Fruit fly (Drosophila melanogaster) whole organism, embryonic: ENCODE data around the gene lectin-28C.

ENCODE experiments used
- ATbp ChIP-seq: fragments of 200-800 bp; sonication (Bioruptor generic); optimal IDR thresholded peaks from 2 replicates; lab custom pipeline; 2017; ENCODE audit warnings: missing biosample characterization, mild to moderate bottlenecking, missing genetic modification characterization, missing genetic modification reagents
- Abd-B ChIP-seq: fragments of 200-800 bp; sonication (Bioruptor generic); optimal IDR thresholded peaks from 2 replicates; lab custom pipeline; 2018; ENCODE audit warnings: missing biosample characterization, mild to moderate bottlenecking, missing genetic modification characterization, moderate library complexity
- Atf3 ChIP-seq: fragments of 200-800 bp; sonication (Bioruptor generic); optimal IDR thresholded peaks from 3 replicates; lab custom pipeline; 2016; ENCODE audit warnings: missing biosample characterization, missing genetic modification characterization
- BEAF-32 ChIP-seq: fragments of 200-800 bp; sonication (Bioruptor generic); optimal IDR thresholded peaks from 3 replicates; lab custom pipeline; 2017; ENCODE audit warnings: missing biosample characterization, missing genetic modification characterization, mild to moderate bottlenecking, moderate library complexity, missing genetic modification reagents
- Blimp-1 ChIP-seq: fragments of 200-800 bp; sonication (Bioruptor generic); optimal IDR thresholded peaks from 3 replicates; lab custom pipeline; 2018; ENCODE audit warnings: missing biosample characterization, missing genetic modification characterization, mild to moderate bottlenecking, moderate library complexity, missing genetic modification reagents
- Bteb2 ChIP-seq: fragments of 200-800 bp; sonication (Bioruptor generic); optimal IDR thresholded peaks from 2 replicates; lab custom pipeline; 2016; ENCODE audit warnings: missing biosample characterization, missing genetic modification characterization
- CG12104 ChIP-seq: fragments of 200-800 bp; sonication (Bioruptor generic); optimal IDR thresholded peaks from 3 replicates; lab custom pipeline; 2016; ENCODE audit warnings: missing biosample characterization, missing genetic modification characterization
- CG12219 ChIP-seq: fragments of 200-800 bp; sonication (Bioruptor generic); optimal IDR thresholded peaks from 3 replicates; lab custom pipeline; 2018; ENCODE audit warnings: missing biosample characterization, mild to moderate bottlenecking, missing genetic modification characterization
- CG13123 ChIP-seq: fragments of 200-800 bp; sonication (Bioruptor generic); optimal IDR thresholded peaks from 2 replicates; lab custom pipeline; 2016; ENCODE audit warnings: missing biosample characterization, missing genetic modification characterization
- CG13296 ChIP-seq: fragments of 200-800 bp; sonication (Bioruptor generic); optimal IDR thresholded peaks from 3 replicates; lab custom pipeline; 2018; ENCODE audit warnings: missing biosample characterization, mild to moderate bottlenecking, missing genetic modification characterization
- CG13624 ChIP-seq: fragments of 200-800 bp; sonication (Bioruptor generic); optimal IDR thresholded peaks from 2 replicates; lab custom pipeline; 2016; ENCODE audit warnings: missing biosample characterization, missing genetic modification characterization
- CG15269 ChIP-seq: fragments of 200-800 bp; sonication (Bioruptor generic); optimal IDR thresholded peaks from 2 replicates; lab custom pipeline; 2018; ENCODE audit warnings: missing biosample characterization, mild to moderate bottlenecking, missing genetic modification characterization, moderate library complexity
- CG15696 ChIP-seq: fragments of 200-800 bp; sonication (Bioruptor generic); optimal IDR thresholded peaks from 2 replicates; lab custom pipeline; 2019; ENCODE audit warnings: missing biosample characterization, mild to moderate bottlenecking, missing genetic modification characterization, moderate library complexity
- CG17359 ChIP-seq: fragments of 200-800 bp; sonication (Bioruptor generic); optimal IDR thresholded peaks from 3 replicates; lab custom pipeline; 2018; ENCODE audit warnings: missing biosample characterization, mild to moderate bottlenecking, missing genetic modification characterization, moderate library complexity
- CG17361 ChIP-seq: fragments of 200-800 bp; sonication (Bioruptor generic); IDR thresholded peaks from 3 replicates; pipeline ENCODE4 v1.3.6; 2022; ENCODE audit warnings: missing biosample characterization, missing genetic modification characterization
- CG17912 ChIP-seq: fragments of 200-800 bp; sonication (Bioruptor generic); optimal IDR thresholded peaks from 2 replicates; lab custom pipeline; 2018; ENCODE audit warnings: missing biosample characterization, mild to moderate bottlenecking, missing genetic modification characterization
- CG18011 ChIP-seq: fragments of 200-800 bp; sonication (Bioruptor generic); optimal IDR thresholded peaks from 2 replicates; lab custom pipeline; 2017; ENCODE audit warnings: missing biosample characterization, missing genetic modification characterization, mild to moderate bottlenecking, moderate library complexity, missing genotype
- CG18764 ChIP-seq: fragments of 200-800 bp; sonication (Bioruptor generic); optimal IDR thresholded peaks from 3 replicates; lab custom pipeline; 2016; ENCODE audit warnings: missing biosample characterization, missing genetic modification characterization
- CG34224 ChIP-seq: fragments of 200-800 bp; sonication (Bioruptor generic); IDR thresholded peaks from 3 replicates; pipeline ENCODE4 v1.3.6; 2022; ENCODE audit warnings: missing biosample characterization, missing genetic modification characterization; ENCODE audit not compliant: partially characterized antibody
- CG3838 ChIP-seq: fragments of 200-800 bp; sonication (Bioruptor generic); optimal IDR thresholded peaks from 3 replicates; lab custom pipeline; 2016; ENCODE audit warnings: missing biosample characterization, missing genetic modification characterization
- CG6813 ChIP-seq: fragments of 200-800 bp; sonication (Bioruptor generic); optimal IDR thresholded peaks from 2 replicates; lab custom pipeline; 2017; ENCODE audit warnings: missing biosample characterization, missing genetic modification characterization, mild to moderate bottlenecking, moderate library complexity, missing genetic modification reagents
- CG7372 ChIP-seq: fragments of 200-800 bp; sonication (Bioruptor generic); IDR thresholded peaks from 2 replicates; pipeline ENCODE4 v1.3.6; 2022; ENCODE audit warnings: missing biosample characterization, missing genetic modification characterization
- CG8388 ChIP-seq: fragments of 200-800 bp; sonication (Bioruptor generic); optimal IDR thresholded peaks from 2 replicates; lab custom pipeline; 2019; ENCODE audit warnings: missing biosample characterization, mild to moderate bottlenecking, missing genetic modification characterization, moderate library complexity
- CG9437 ChIP-seq: fragments of 200-800 bp; sonication (Bioruptor generic); optimal IDR thresholded peaks from 2 replicates; lab custom pipeline; 2018; ENCODE audit warnings: missing biosample characterization, mild to moderate bottlenecking, missing genetic modification characterization
- Ets97D ChIP-seq: fragments of 200-800 bp; sonication (Bioruptor generic); optimal IDR thresholded peaks from 3 replicates; lab custom pipeline; 2016; ENCODE audit warnings: missing biosample characterization, missing genetic modification characterization
- Gsc ChIP-seq: fragments of 200-800 bp; sonication (Bioruptor generic); IDR thresholded peaks from 2 replicates; pipeline ENCODE4 v1.3.6; 2022; ENCODE audit warnings: missing biosample characterization, missing genetic modification characterization
- HLH3B ChIP-seq: fragments of 200-800 bp; sonication (Bioruptor generic); IDR thresholded peaks from 2 replicates; pipeline ENCODE4 v1.3.6; 2022; ENCODE audit warnings: missing biosample characterization, missing genetic modification characterization
- Hand ChIP-seq: fragments of 200-800 bp; sonication (Bioruptor generic); optimal IDR thresholded peaks from 2 replicates; lab custom pipeline; 2017; ENCODE audit warnings: mild to moderate bottlenecking, missing biosample characterization, missing genetic modification reagents, missing genetic modification characterization
- Opbp ChIP-seq: fragments of 200-800 bp; sonication (Bioruptor generic); IDR thresholded peaks from 3 replicates; pipeline ENCODE4 v1.3.6; 2022; ENCODE audit warnings: missing biosample characterization, missing genetic modification characterization; ENCODE audit not compliant: partially characterized antibody
- Optix ChIP-seq: fragments of 200-800 bp; sonication (Bioruptor generic); IDR thresholded peaks from 3 replicates; pipeline ENCODE4 v1.3.6; 2022; ENCODE audit warnings: missing biosample characterization, missing genetic modification characterization
- Poxn ChIP-seq: fragments of 200-800 bp; sonication (Bioruptor generic); IDR thresholded peaks from 2 replicates; pipeline ENCODE4 v1.3.6; 2022; ENCODE audit warnings: missing biosample characterization, missing genetic modification characterization
- TFAM ChIP-seq: fragments of 200-800 bp; sonication (Bioruptor generic); optimal IDR thresholded peaks from 2 replicates; lab custom pipeline; 2017; ENCODE audit warnings: missing biosample characterization, missing genetic modification characterization, inconsistent platforms
- ara ChIP-seq: fragments of 200-800 bp; sonication (Bioruptor generic); IDR thresholded peaks from 2 replicates; pipeline ENCODE4 v1.3.6; 2022; ENCODE audit warnings: missing biosample characterization, missing genetic modification characterization
- ase ChIP-seq: fragments of 200-800 bp; sonication (Bioruptor generic); IDR thresholded peaks from 3 replicates; pipeline ENCODE4 v1.3.6; 2022; ENCODE audit warnings: missing biosample characterization, missing genetic modification characterization
- crp ChIP-seq, 2 experiments: fragments of 200-800 bp; sonication (Bioruptor generic); optimal IDR thresholded peaks; 2 replicates in 1 of 2; 3 replicates in 1 of 2; lab custom pipeline; 2017; ENCODE audit warnings: missing biosample characterization in 2 of 2, missing genetic modification characterization in 2 of 2, mild to moderate bottlenecking in 1 of 2, moderate library complexity in 1 of 2
- dimm ChIP-seq: fragments of 200-800 bp; sonication (Bioruptor generic); IDR thresholded peaks from 2 replicates; pipeline ENCODE4 v1.3.6; 2022; ENCODE audit warnings: missing biosample characterization, missing genetic modification characterization
- en ChIP-seq: fragments of 200-800 bp; sonication (Bioruptor generic); optimal IDR thresholded peaks from 2 replicates; lab custom pipeline; 2016; ENCODE audit warnings: missing biosample characterization, missing genetic modification characterization
- esg ChIP-seq: fragments of 200-800 bp; sonication (Bioruptor generic); conservative IDR thresholded peaks from 2 replicates; pipeline ENCODE4 v1.3.6; 2022; ENCODE audit warnings: missing biosample characterization, missing genetic modification characterization
- grau ChIP-seq: fragments of 200-800 bp; optimal IDR thresholded peaks from 3 replicates; lab custom pipeline; 2019; ENCODE audit warnings: missing biosample characterization, mild to moderate bottlenecking, missing genetic modification characterization, moderate library complexity
- gsb ChIP-seq: fragments of 200-800 bp; sonication (Bioruptor generic); IDR thresholded peaks from 2 replicates; pipeline ENCODE4 v1.3.6; 2022; ENCODE audit warnings: missing biosample characterization, missing genetic modification characterization
- gt ChIP-seq: fragments of 200-800 bp; sonication (Bioruptor generic); IDR thresholded peaks from 2 replicates; pipeline ENCODE4 v1.3.6; 2022; ENCODE audit warnings: missing biosample characterization, missing genetic modification characterization
- knrl ChIP-seq: fragments of 200-800 bp; sonication (Bioruptor generic); IDR thresholded peaks from 3 replicates; pipeline ENCODE4 v1.3.6; 2022; ENCODE audit warnings: missing biosample characterization, missing genetic modification characterization; ENCODE audit not compliant: partially characterized antibody
- lilli ChIP-seq: fragments of 200-800 bp; sonication (Bioruptor generic); optimal IDR thresholded peaks from 3 replicates; lab custom pipeline; 2016; ENCODE audit warnings: missing biosample characterization, missing genetic modification characterization
- lmd ChIP-seq: fragments of 200-800 bp; sonication (Bioruptor generic); IDR thresholded peaks from 2 replicates; pipeline ENCODE4 v1.3.6; 2022; ENCODE audit warnings: missing biosample characterization, missing genetic modification characterization
- nerfin-2 ChIP-seq: fragments of 200-800 bp; sonication (Bioruptor generic); IDR thresholded peaks from 2 replicates; pipeline ENCODE4 v1.3.6; 2022; ENCODE audit warnings: missing biosample characterization, missing genetic modification characterization; ENCODE audit not compliant: partially characterized antibody
- ro ChIP-seq: fragments of 200-800 bp; sonication (Bioruptor generic); IDR thresholded peaks from 2 replicates; pipeline ENCODE4 v1.3.6; 2022; ENCODE audit warnings: missing biosample characterization, missing genetic modification characterization
- sens-2 ChIP-seq: fragments of 200-800 bp; sonication (Bioruptor generic); IDR thresholded peaks from 2 replicates; pipeline ENCODE4 v1.3.6; 2022; ENCODE audit warnings: missing biosample characterization, missing genetic modification characterization
- sna ChIP-seq: fragments of 200-800 bp; sonication (Bioruptor generic); IDR thresholded peaks from 2 replicates; pipeline ENCODE4 v1.3.6; 2022; ENCODE audit warnings: missing biosample characterization, missing genetic modification characterization; ENCODE audit not compliant: partially characterized antibody
- tap ChIP-seq: fragments of 200-800 bp; optimal IDR thresholded peaks from 3 replicates; lab custom pipeline; 2019; ENCODE audit warnings: missing biosample characterization, mild to moderate bottlenecking, missing genetic modification characterization, moderate library complexity
- trh ChIP-seq: fragments of 200-800 bp; sonication (Bioruptor generic); optimal IDR thresholded peaks from 2 replicates; lab custom pipeline; 2016; ENCODE audit warnings: missing biosample characterization, missing genetic modification characterization
- twi ChIP-seq: fragments of 200-800 bp; optimal IDR thresholded peaks from 2 replicates; lab custom pipeline; 2019; ENCODE audit warnings: missing biosample characterization, mild to moderate bottlenecking, missing genetic modification characterization, moderate library complexity

lectin-28C gene

DNA sequence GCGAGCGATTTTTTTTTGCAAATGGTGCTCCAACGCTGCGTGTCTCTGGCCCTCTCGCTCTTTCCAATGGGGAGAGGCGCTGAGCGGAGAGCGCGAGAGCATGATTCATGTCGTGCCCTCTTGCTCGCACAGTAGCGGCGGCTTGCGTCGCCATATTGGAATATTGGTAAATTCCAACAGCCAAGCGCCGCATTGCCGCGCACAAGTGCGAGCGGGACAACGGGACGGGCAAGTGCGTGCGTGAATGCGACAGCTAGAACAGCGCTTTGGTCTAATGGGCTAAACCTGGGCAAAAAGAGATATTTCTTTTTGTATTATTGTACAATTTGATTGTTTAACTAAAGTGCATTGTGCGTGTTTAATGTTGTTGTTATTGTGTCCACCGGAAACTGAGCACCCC is 28.6 kb upstream of the lectin-28C start (continued):
- TF ChIP-seq CG13624 (GFP tag; lab: Kevin White, UChicago) = peak; percentile 38
- no peak for TF ChIP-seq Optix (GFP tag; lab: Robert Waterston, UW)
- TF ChIP-seq BEAF-32 (GFP tag; lab: Kevin White, UChicago) = no peak
- peak; percentile 53 for TF ChIP-seq twi (tag; lab: Kevin White, UChicago)
- peak; percentile 31 for TF ChIP-seq CG12219 (GFP tag; lab: Kevin White, UChicago)
- TF ChIP-seq trh = no peak
- TF ChIP-seq CG17359 (tag; lab: Kevin White, UChicago) = no peak
- TF ChIP-seq Bteb2 = no peak
- TF ChIP-seq Hand (GFP tag; lab: Kevin White, UChicago) = peak; percentile 47
- peak; percentile 6 for TF ChIP-seq CG17912 (GFP tag; lab: Kevin White, UChicago)
- TF ChIP-seq CG7372 = peak; percentile 19; the same call in 1 of the 2 replicates
- TF ChIP-seq CG17361 (GFP tag; lab: Robert Waterston, UW) = no peak
- TF ChIP-seq gsb (GFP tag; lab: Robert Waterston, UW) = no peak
- TF ChIP-seq Blimp-1 = no peak
- no peak for TF ChIP-seq Atf3 (GFP tag; lab: Kevin White, UChicago)
- TF ChIP-seq lmd (GFP tag; lab: Robert Waterston, UW) = no peak
- TF ChIP-seq CG3838 = no peak
- no peak for TF ChIP-seq CG18011
- TF ChIP-seq sna (GFP tag; lab: Robert Waterston, UW) = no peak
- TF ChIP-seq Opbp (GFP tag; lab: Robert Waterston, UW) = peak; percentile 80
- no peak for TF ChIP-seq ase (GFP tag; lab: Robert Waterston, UW)
- TF ChIP-seq Poxn (GFP tag; lab: Robert Waterston, UW) = no peak
- no peak for TF ChIP-seq Ets97D (GFP tag; lab: Kevin White, UChicago)
- TF ChIP-seq lilli (GFP tag; lab: Kevin White, UChicago) = no peak
- no peak for TF ChIP-seq dimm (GFP tag; lab: Robert Waterston, UW)
- no peak for TF ChIP-seq CG13123 (GFP tag; lab: Kevin White, UChicago)
- peak; percentile 6 for TF ChIP-seq grau (tag; lab: Kevin White, UChicago)
- TF ChIP-seq gt = no peak
- TF ChIP-seq en = no peak
- no peak for TF ChIP-seq CG13296 (GFP tag; lab: Kevin White, UChicago)
- TF ChIP-seq CG18764 (GFP tag; lab: Kevin White, UChicago) = no peak
- 0 out of 2 replicates have a peak, but pooled peaks have one; percentile 42 for TF ChIP-seq nerfin-2 (GFP tag; lab: Robert Waterston, UW)
- TF ChIP-seq CG12104 = no peak
- TF ChIP-seq CG15696 = peak; percentile 10
- 0 out of 2 replicates have a peak, but pooled peaks have one; percentile 16 for TF ChIP-seq HLH3B (GFP tag; lab: Robert Waterston, UW)
- TF ChIP-seq CG15269 (tag; lab: Kevin White, UChicago) = no peak
- TF ChIP-seq CG8388 (GFP tag; lab: Kevin White, UChicago) = no peak
- TF ChIP-seq CG34224 (GFP tag; lab: Robert Waterston, UW) = 0 out of 3 replicates have a peak, but pooled peaks have one; percentile 35
- no peak for TF ChIP-seq Gsc (GFP tag; lab: Robert Waterston, UW)
- TF ChIP-seq CG6813 = peak; percentile 19
- no peak for TF ChIP-seq sens-2
- TF ChIP-seq ro = no peak
- TF ChIP-seq ara (GFP tag; lab: Robert Waterston, UW) = peak; percentile 61
- TF ChIP-seq crp (GFP tag; optimal IDR thresholded peaks at IDR 0.05; lab: Kevin White, UChicago) = no peak
- peak; percentile 5 for TF ChIP-seq Abd-B
- no peak for TF ChIP-seq TFAM
- TF ChIP-seq tap (tag; lab: Kevin White, UChicago) = no peak
- TF ChIP-seq knrl (GFP tag; lab: Robert Waterston, UW) = peak; percentile 41; the same call in 2 of the 3 replicates
- no peak for TF ChIP-seq esg
- TF ChIP-seq ATbp = no peak
- no peak for TF ChIP-seq CG9437
